Worm (Caenorhabditis elegans) whole organism, L1 larva: ENCODE data around the gene H20J04.4.

Experiments used
- C34B4.2 ChIP-seq: sonication (generic microtip); optimal IDR thresholded peaks from 2 replicates; lab custom pipeline; 2017; ENCODE audit warnings: mild to moderate bottlenecking, missing genetic modification characterization, missing compliant biosample characterization
- Y116A8C.19 ChIP-seq: sonication (generic microtip); optimal IDR thresholded peaks from 2 replicates; lab custom pipeline; 2016; ENCODE audit warnings: missing compliant biosample characterization, missing genetic modification characterization, borderline replicate concordance
- aha-1 ChIP-seq: fragments of 150-350 bp; optimal IDR thresholded peaks from 2 replicates; lab custom pipeline; 2014; ENCODE audit warnings: missing biosample characterization, missing genetic modification characterization
- alr-1 ChIP-seq: fragments of 200-800 bp; sonication (Bioruptor generic); optimal IDR thresholded peaks from 2 replicates; lab custom pipeline; 2018; ENCODE audit warnings: borderline replicate concordance, mild to moderate bottlenecking, missing genetic modification characterization, missing compliant biosample characterization
- aly-2 ChIP-seq: fragments of 150-350 bp; optimal IDR thresholded peaks from 2 replicates; lab custom pipeline; 2014; ENCODE audit warnings: missing biosample characterization, missing genetic modification characterization
- blmp-1 ChIP-seq: fragments of 150-350 bp; optimal IDR thresholded peaks from 2 replicates; lab custom pipeline; 2014; ENCODE audit warnings: missing biosample characterization, missing genetic modification characterization
- ceh-82 ChIP-seq, 3 experiments: fragments of 150-350 bp in 1 of 3; sonication (generic microtip) in 2 of 3; optimal IDR thresholded peaks; 2 replicates each; lab custom pipeline; 2014 to 2017; ENCODE audit warnings: missing biosample characterization in 3 of 3, missing genetic modification characterization in 3 of 3
- ceh-88 ChIP-seq: fragments of 200-800 bp; sonication (Bioruptor generic); IDR thresholded peaks from 2 replicates; pipeline ENCODE4 v1.3.6; 2022; ENCODE audit warnings: missing genetic modification characterization, missing compliant biosample characterization
- ces-1 ChIP-seq: fragments of 150-350 bp; optimal IDR thresholded peaks from 2 replicates; lab custom pipeline; 2014; ENCODE audit warnings: missing biosample characterization, missing genetic modification reagents, missing genetic modification characterization
- dpl-1 ChIP-seq, 3 experiments: fragments of 150-350 bp in 2 of 3; sonication (generic microtip) in 1 of 3; optimal IDR thresholded peaks; 2 replicates each; lab custom pipeline; 2014 to 2017; ENCODE audit warnings: missing biosample characterization in 3 of 3, missing genetic modification characterization in 3 of 3, missing genetic modification reagents in 3 of 3
- efl-1 ChIP-seq, 4 experiments: fragments of 150-350 bp; optimal IDR thresholded peaks in 3 of 4; peaks in 1 of 4; 1 replicate in 1 of 4; 2 replicates in 3 of 4; lab custom pipeline; 2014; ENCODE audit warnings: missing biosample characterization in 2 of 4, missing genetic modification characterization in 2 of 4, missing genetic modification reagents in 2 of 4
- egl-13 ChIP-seq: sonication (generic microtip); optimal IDR thresholded peaks from 2 replicates; lab custom pipeline; 2016; ENCODE audit warnings: missing genotype, missing genetic modification reagents, missing genetic modification characterization, missing compliant biosample characterization
- egl-27 ChIP-seq, 2 experiments: fragments of 150-350 bp in 1 of 2; sonication (generic microtip); optimal IDR thresholded peaks; 3 replicates each; lab custom pipeline; 2017 to 2018; ENCODE audit warnings: missing biosample characterization in 2 of 2, missing genetic modification characterization in 2 of 2, missing genetic modification reagents in 2 of 2
- elt-2 ChIP-seq: sonication (generic microtip); optimal IDR thresholded peaks from 2 replicates; lab custom pipeline; 2016; ENCODE audit warnings: missing genetic modification characterization, mild to moderate bottlenecking, inconsistent platforms, missing compliant biosample characterization, missing genetic modification reagents
- elt-3 ChIP-seq, 6 experiments: fragments of 150-350 bp in 1 of 6; sonication (generic microtip); optimal IDR thresholded peaks; 2 replicates each; lab custom pipeline; 2017 to 2018; ENCODE audit warnings: missing biosample characterization in 6 of 6, missing genetic modification characterization in 6 of 6, inconsistent platforms in 1 of 6
- fkh-4 ChIP-seq: sonication (generic microtip); optimal IDR thresholded peaks from 2 replicates; lab custom pipeline; 2016; ENCODE audit warnings: missing compliant biosample characterization, missing genetic modification characterization, borderline replicate concordance
- hlh-4 ChIP-seq: sonication (generic microtip); optimal IDR thresholded peaks from 2 replicates; lab custom pipeline; 2016; ENCODE audit warnings: mild to moderate bottlenecking, missing genetic modification characterization, missing compliant biosample characterization
- isw-1 ChIP-seq: fragments of 200-800 bp; sonication (Bioruptor generic); IDR thresholded peaks from 2 replicates; pipeline ENCODE4 v1.3.6; 2022; ENCODE audit warnings: missing genetic modification characterization, missing compliant biosample characterization
- jun-1 ChIP-seq: fragments of 150-350 bp; optimal IDR thresholded peaks from 2 replicates; lab custom pipeline; 2014; ENCODE audit warnings: missing biosample characterization, missing genetic modification reagents, missing genetic modification characterization
- lin-15B ChIP-seq: fragments of 150-350 bp; sonication (generic microtip); optimal IDR thresholded peaks from 3 replicates; lab custom pipeline; 2014; ENCODE audit warnings: missing biosample characterization, missing genetic modification characterization
- lin-39 ChIP-seq: fragments of 150-350 bp; optimal IDR thresholded peaks from 2 replicates; lab custom pipeline; 2014; ENCODE audit warnings: missing biosample characterization, missing genetic modification reagents, missing genetic modification characterization
- lsy-2 ChIP-seq, 2 experiments: fragments of 150-350 bp; optimal IDR thresholded peaks; 2 replicates each; lab custom pipeline; 2014; ENCODE audit warnings: missing biosample characterization in 2 of 2, missing genetic modification characterization in 2 of 2
- mdl-1 ChIP-seq, 2 experiments: fragments of 150-350 bp; optimal IDR thresholded peaks; 2 replicates each; lab custom pipeline; 2014 to 2017; ENCODE audit warnings: missing biosample characterization in 2 of 2, missing genetic modification characterization in 2 of 2, inconsistent platforms in 1 of 2
- nhr-19 ChIP-seq: fragments of 200-800 bp; sonication (Bioruptor generic); conservative IDR thresholded peaks from 2 replicates; pipeline ENCODE4 v1.3.6; 2022; ENCODE audit warnings: missing genetic modification characterization, missing compliant biosample characterization
- nhr-71 ChIP-seq: sonication (generic microtip); optimal IDR thresholded peaks from 2 replicates; lab custom pipeline; 2016; ENCODE audit warnings: mild to moderate bottlenecking, missing genetic modification characterization, moderate library complexity, missing compliant biosample characterization
- nhr-85 ChIP-seq: sonication (generic microtip); peaks from one replicate; lab custom pipeline; 2016; ENCODE audit warnings: missing genetic modification characterization, inconsistent platforms, missing compliant biosample characterization
- pax-3 ChIP-seq: fragments of 200-800 bp; sonication (Bioruptor generic); optimal IDR thresholded peaks from 2 replicates; lab custom pipeline; 2018; ENCODE audit warnings: mild to moderate bottlenecking, missing genetic modification characterization, moderate library complexity, missing compliant biosample characterization
- snpc-4 ChIP-seq: fragments of 150-350 bp; optimal IDR thresholded peaks from 2 replicates; lab custom pipeline; 2014; ENCODE audit warnings: missing biosample characterization, missing genetic modification characterization
- sox-4 ChIP-seq: sonication (generic microtip); optimal IDR thresholded peaks from 2 replicates; lab custom pipeline; 2016; ENCODE audit warnings: missing genetic modification characterization, missing compliant biosample characterization
- sptf-1 ChIP-seq: fragments of 150-350 bp; optimal IDR thresholded peaks from 2 replicates; lab custom pipeline; 2014; ENCODE audit warnings: missing biosample characterization, missing genetic modification characterization
- tlp-1 ChIP-seq: fragments of 150-350 bp; optimal IDR thresholded peaks from 2 replicates; lab custom pipeline; 2014; ENCODE audit warnings: missing biosample characterization, missing genetic modification characterization
- unc-130 ChIP-seq: fragments of 150-350 bp; optimal IDR thresholded peaks from 2 replicates; lab custom pipeline; 2017; ENCODE audit warnings: missing biosample characterization, missing genetic modification characterization, inconsistent platforms
- unc-86 ChIP-seq: sonication (generic microtip); optimal IDR thresholded peaks from 2 replicates; lab custom pipeline; 2016; ENCODE audit warnings: missing genetic modification characterization, missing compliant biosample characterization
- zag-1 ChIP-seq: fragments of 150-350 bp; optimal IDR thresholded peaks from 2 replicates; lab custom pipeline; 2014; ENCODE audit warnings: missing biosample characterization, missing genetic modification characterization

Gene H20J04.4

DNA sequence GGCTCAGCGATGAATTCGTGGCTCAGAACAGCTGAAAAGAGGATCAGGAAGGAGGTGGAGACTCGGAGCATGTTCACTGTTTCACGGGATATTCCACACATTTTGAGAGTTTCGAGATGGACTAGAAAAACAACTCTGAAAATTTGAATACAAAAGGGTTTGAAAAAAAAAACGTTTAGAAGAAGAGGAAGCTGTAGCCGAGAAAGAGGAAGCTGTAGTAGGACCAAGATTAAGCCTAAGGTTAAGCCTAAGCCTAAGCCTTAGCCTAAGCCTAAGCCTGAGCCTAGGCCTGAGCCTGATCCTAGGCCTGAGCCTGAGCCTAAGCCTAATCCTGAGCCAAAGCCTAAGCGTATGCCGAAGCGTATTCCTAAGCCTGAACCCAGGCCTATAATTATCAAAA, 16.7 kb upstream of the H20J04.4 start, which contains the start of gene plep-1:
TSS of gene plep-1 (minus strand) at position 101 of the 400 bp plus-strand sequence.
- TF ChIP-seq nhr-85 (tag; lab: Kevin White, UChicago) (no peak), elt-3 (tag; optimal IDR thresholded peaks at IDR 0.05; lab: Kevin White, UChicago) (no peak), ces-1 (no peak)

DNA sequence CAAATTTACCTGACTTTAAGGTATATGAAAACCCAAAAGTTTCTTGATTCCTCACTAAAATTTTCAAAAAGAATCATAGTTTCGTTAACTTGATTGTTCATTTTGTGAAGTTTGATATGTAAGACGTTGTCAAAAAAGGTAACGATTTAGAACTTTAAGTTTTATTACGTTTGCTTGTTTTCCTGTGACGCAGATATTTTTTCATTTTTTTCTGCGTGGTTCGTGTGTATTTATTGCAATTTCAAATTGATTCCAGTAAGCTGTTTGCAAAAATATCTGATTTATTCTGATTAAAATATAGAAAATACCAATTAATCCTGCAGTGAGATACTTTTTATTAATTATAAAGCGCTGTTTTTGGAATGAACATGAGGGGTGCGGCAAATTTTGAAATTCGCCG, 12.8 kb upstream of the H20J04.4 start, which contains the start of gene srw-40:
TSS of gene srw-40 (minus strand) at position 101 of the 400 bp plus-strand sequence.
- no peak for TF ChIP-seq dpl-1 (GFP tag; optimal IDR thresholded peaks at IDR 0.05; lab: Kevin White, UChicago)

DNA sequence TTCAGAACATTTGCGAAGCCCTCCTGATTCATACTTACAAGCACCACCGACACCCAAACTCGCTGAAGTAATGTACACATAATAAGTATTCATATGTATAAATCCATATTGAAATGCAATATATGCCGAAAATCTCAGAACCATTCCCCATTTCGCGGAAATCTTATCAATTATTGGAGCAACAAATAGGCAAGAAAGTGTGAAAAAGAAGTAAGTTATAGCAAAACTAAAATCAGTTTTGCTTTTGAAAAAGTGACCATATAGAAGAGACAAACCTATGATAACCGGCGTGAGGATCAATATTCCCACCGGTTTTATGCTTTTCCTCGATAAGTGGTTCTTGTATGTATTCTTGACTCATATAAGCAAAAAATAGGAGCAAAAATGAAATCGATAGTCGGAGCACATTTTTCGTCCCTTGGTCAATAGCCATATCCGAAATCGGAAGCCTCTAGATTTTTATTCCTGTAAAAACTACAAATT, 9.2 kb upstream of the H20J04.4 start, which contains the start of gene Y52E8A.6:
TSS of gene Y52E8A.6 (minus strand) at position 433 of the 483 bp plus-strand sequence.
- TF ChIP-seq Y116A8C.19, result no peak
- TF ChIP-seq nhr-19 (GFP tag; lab: Robert Waterston, UW), result no peak
- no peak for TF ChIP-seq snpc-4 (tag; lab: Kevin White, UChicago)
- no peak for TF ChIP-seq egl-13
- no peak for TF ChIP-seq C34B4.2 (tag; lab: Kevin White, UChicago)
- no peak for TF ChIP-seq tlp-1 (tag; lab: Kevin White, UChicago)
- TF ChIP-seq alr-1 (tag; lab: Kevin White, UChicago), result no peak
- no peak for TF ChIP-seq elt-2 (tag; lab: Kevin White, UChicago)
- TF ChIP-seq jun-1 (tag; lab: Kevin White, UChicago), result no peak
- TF ChIP-seq sptf-1 (tag; lab: Kevin White, UChicago), result no peak
- no peak for TF ChIP-seq ceh-82 (tag; optimal IDR thresholded peaks at IDR 0.05; lab: Kevin White, UChicago)
- TF ChIP-seq blmp-1 (tag; lab: Kevin White, UChicago), result no peak
- no peak for TF ChIP-seq sox-4
- TF ChIP-seq aly-2 (tag; lab: Kevin White, UChicago), result no peak

DNA sequence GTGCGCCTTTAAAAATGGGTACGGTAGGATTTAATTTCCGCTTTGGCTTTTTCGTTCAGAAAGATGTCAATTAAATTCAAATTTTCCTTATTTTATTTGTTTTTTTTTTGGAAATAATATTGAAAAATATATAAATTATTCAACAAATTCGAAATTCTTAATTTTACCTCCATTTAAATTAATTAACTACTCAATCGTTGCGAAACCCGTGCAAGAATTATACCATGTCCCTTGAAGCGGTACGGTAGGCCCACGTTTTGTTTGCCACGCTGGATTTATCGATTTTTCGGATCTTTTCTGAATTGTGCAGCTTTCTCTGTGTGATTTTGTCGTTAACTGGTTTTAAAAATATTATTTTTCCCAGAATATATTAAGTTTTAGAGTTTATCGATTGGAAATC, 8.4 kb upstream of the H20J04.4 start, which contains the start of gene Y52E8A.2:
TSS of gene Y52E8A.2 (plus strand) at position 382 of the 400 bp plus-strand sequence.
- TF ChIP-seq lin-39 (no peak), efl-1 (optimal IDR thresholded peaks at IDR 0.05; lab: Kevin White, UChicago) (no peak), efl-1 (GFP tag; optimal IDR thresholded peaks at IDR 0.05 in 1 of 2; lab: Kevin White, UChicago) (peak in 1 of 2 experiments; percentile 32)

DNA sequence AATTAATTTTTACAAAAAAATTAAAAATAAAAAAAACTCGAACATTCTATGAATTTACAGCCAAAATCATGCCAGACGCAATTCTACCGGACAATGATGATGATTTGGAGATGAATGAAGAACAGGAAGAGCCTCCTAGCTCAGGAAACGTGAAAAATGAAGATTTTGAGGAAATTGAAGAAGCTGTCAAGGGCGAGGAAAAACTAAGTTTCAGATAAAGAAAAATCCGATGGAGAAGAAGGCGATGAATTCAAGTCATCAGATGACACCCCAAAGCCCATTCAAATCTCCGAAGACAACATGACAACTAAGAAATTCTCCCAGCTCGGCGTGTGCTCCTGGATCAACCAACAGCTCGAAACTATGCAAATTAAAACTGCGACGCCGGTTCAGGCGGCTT, 7.0 kb upstream of the H20J04.4 start, which contains the start of gene Y52E8A.1:
TSS of gene Y52E8A.1 (plus strand) at position 301 of the 400 bp plus-strand sequence.
- no peak for TF ChIP-seq egl-27 (tag; optimal IDR thresholded peaks at IDR 0.05; lab: Kevin White, UChicago)
- TF ChIP-seq aha-1, result no peak
- TF ChIP-seq hlh-4 (tag; lab: Kevin White, UChicago), result no peak
- no peak for TF ChIP-seq blmp-1 (tag; lab: Kevin White, UChicago)
- no peak for TF ChIP-seq isw-1 (GFP tag; lab: Robert Waterston, UW)
- TF ChIP-seq nhr-19 (GFP tag; lab: Robert Waterston, UW), result no peak
- TF ChIP-seq unc-86 (tag; lab: Kevin White, UChicago), result no peak
- TF ChIP-seq pax-3 (tag; lab: Kevin White, UChicago), result no peak
- TF ChIP-seq nhr-71, result no peak
- no peak for TF ChIP-seq tlp-1 (tag; lab: Kevin White, UChicago)
- TF ChIP-seq mdl-1 (tag; optimal IDR thresholded peaks at IDR 0.05; lab: Kevin White, UChicago), result no peak
- TF ChIP-seq lin-15B (tag; lab: Kevin White, UChicago), result no peak
- no peak for TF ChIP-seq unc-130 (tag; lab: Kevin White, UChicago)
- TF ChIP-seq lsy-2 (tag; optimal IDR thresholded peaks at IDR 0.05; lab: Kevin White, UChicago), result no peak
- TF ChIP-seq fkh-4 (tag; lab: Kevin White, UChicago), result no peak
- no peak for TF ChIP-seq ceh-88 (GFP tag; lab: Robert Waterston, UW)
- TF ChIP-seq elt-3 (tag; optimal IDR thresholded peaks at IDR 0.05; lab: Kevin White, UChicago), result no peak
- no peak for TF ChIP-seq zag-1
- TF ChIP-seq snpc-4 (tag; lab: Kevin White, UChicago), result no peak
- no peak for TF ChIP-seq C34B4.2 (tag; lab: Kevin White, UChicago)
